Fruit fly (Drosophila melanogaster) whole organism, pupa: ENCODE measurements around the gene CG46466.

ENCODE experiments used
- CG34367 ChIP-seq: fragments of 200-800 bp; sonication (Bioruptor generic); optimal IDR thresholded peaks from 2 replicates; lab custom pipeline; 2018; ENCODE audit warnings: missing biosample characterization, mild to moderate bottlenecking, missing genetic modification characterization
- CG8159 ChIP-seq: fragments of 200-800 bp; sonication (Bioruptor generic); optimal IDR thresholded peaks from 3 replicates; lab custom pipeline; 2018; ENCODE audit warnings: missing biosample characterization, mild to moderate bottlenecking, missing genetic modification characterization, moderate library complexity
- Pif1A ChIP-seq: fragments of 200-800 bp; sonication (Bioruptor generic); optimal IDR thresholded peaks from 3 replicates; lab custom pipeline; 2016; ENCODE audit warnings: missing biosample characterization, missing genetic modification characterization

dm6 chr4:701948-702347, 39.0 kb upstream of the CG46466 start:
- TF ChIP-seq CG8159 (tag; lab: Kevin White, UChicago) (no peak), Pif1A (GFP tag; lab: Kevin White, UChicago) (no peak), CG34367 (tag; lab: Kevin White, UChicago) (no peak)
